Worm (Caenorhabditis elegans): ENCODE results near the gene F41F3.8.

DNA sequence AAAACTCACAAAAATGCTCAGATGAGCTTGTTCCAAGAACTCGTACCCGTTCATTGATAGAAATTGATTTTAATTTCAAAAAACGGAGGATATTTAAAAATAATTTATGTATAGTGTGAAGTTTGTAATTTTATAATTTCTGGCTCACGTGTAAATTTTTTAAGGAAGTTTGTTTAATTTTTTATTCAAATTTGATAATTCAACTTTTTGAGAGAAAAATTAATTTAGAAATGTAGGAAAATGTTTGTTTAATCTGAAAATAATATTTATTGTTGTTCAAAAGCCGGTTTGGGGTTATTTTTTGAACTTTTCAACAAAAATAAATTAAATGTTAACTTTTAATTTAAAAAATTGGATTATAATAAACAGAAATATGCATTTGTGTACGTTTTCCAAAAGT, 27.5 kb downstream of the F41F3.8 start, which contains the start of gene K03B4.6:
- TF ChIP-seq fos-1 (tag; optimal IDR thresholded peaks at IDR 0.05), result no peak
- no peak for TF ChIP-seq jun-1 (tag; optimal IDR thresholded peaks at IDR 0.05)
- TF ChIP-seq mdl-1 (tag; optimal IDR thresholded peaks at IDR 0.05), result no peak
- TF ChIP-seq nhr-67 (tag; optimal IDR thresholded peaks at IDR 0.05), result no peak
- TF ChIP-seq aly-2 (tag; optimal IDR thresholded peaks at IDR 0.05), result no peak
- no peak for TF ChIP-seq pqm-1 (tag; optimal IDR thresholded peaks at IDR 0.05)
